Fruit fly (Drosophila melanogaster) Kc167 (cell line): Measurements from ENCODE around the gene spas.

Experiments
- insv ChIP-seq: fragments of >200 bp; optimal IDR thresholded peaks from 3 replicates; lab custom pipeline; 2018; ENCODE audit warnings: missing external identifiers
- psq ChIP-seq: fragments of >200 bp; optimal IDR thresholded peaks from 2 replicates; lab custom pipeline; 2017; ENCODE audit warnings: missing external identifiers
- ttk ChIP-seq: sonication (Bioruptor generic); optimal IDR thresholded peaks from 2 replicates; lab custom pipeline; 2017; ENCODE audit warnings: missing external identifiers

DNA sequence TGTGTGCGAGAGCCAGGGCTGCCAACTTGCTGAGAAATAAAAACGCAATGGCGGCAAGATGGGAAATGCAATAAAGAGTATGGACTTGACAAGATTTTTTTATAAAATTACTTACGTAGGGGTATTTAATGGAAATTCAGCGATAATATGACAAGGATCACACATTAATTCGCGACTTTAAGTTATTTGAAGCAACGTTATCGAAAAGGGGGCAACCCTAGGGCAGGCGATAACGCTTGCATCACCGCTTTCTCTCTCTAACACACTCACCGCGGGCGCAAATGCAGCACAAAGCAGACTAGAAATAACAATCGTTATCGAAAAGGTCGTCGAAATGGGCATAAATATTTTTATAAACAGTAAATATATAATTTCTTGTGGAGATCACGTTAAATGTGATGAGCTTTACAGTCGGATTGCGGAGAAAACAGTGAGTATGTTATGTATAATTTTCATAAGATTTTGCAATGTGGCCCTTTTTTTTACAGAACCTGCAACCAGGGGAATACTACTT lies 10.0 kb downstream of the spas start, which contains the start of gene Rox8:
- TF ChIP-seq psq (lab: Kevin White, UChicago) (peak; percentile 6), ttk (lab: Kevin White, UChicago) (no peak), insv (no peak)
